Worm (Caenorhabditis elegans): Measurements from ENCODE around the gene pigb-1.

DNA sequence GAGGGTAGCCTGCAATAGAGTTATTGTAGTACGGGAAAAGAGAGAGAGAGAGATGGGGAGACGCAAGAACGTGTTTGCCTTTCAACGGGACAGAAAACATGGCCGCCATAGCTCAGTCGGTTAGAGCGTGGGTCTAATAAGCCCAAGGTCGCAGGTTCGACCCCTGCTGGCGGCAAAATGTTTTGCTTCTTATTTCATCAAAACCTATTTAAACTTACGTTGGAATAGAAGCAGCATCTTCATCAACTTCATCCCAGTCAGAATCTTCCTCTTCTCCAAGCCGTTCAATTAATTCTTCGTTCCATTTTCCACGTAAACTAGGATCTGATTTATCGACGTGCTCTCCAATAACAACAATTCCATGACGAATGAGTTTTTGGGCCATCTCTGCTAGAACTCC is 39.8 kb upstream of the pigb-1 start:
- TF ChIP-seq sptf-2 (GFP tag; optimal IDR thresholded peaks at IDR 0.05) (peak; percentile 30), D2030.7 (GFP tag; IDR thresholded peaks at IDR 0.05) (peak; percentile 47; the same call in 1 of the 2 replicates)

Measured in whole organism, young adult.